Worm (Caenorhabditis elegans): ENCODE measurements around the gene neg-1.

The neg-1 gene

ce11 chrV:4414613-4415071 lies 40.0 kb upstream of the neg-1 start, which contains the start of gene grl-5:
TSS of gene grl-5 (minus strand) at chrV:4414663.
- TF ChIP-seq tbx-11 (GFP tag; IDR thresholded peaks at IDR 0.05) (no peak), flt-1 (GFP tag; IDR thresholded peaks at IDR 0.05) (no peak), ets-7 (tag; optimal IDR thresholded peaks at IDR 0.05) (no peak), aly-1 (tag; optimal IDR thresholded peaks at IDR 0.05) (no peak), ceh-13 (GFP tag; optimal IDR thresholded peaks at IDR 0.05) (no peak), tra-4 (tag; optimal IDR thresholded peaks at IDR 0.05) (no peak), F13C5.2 (tag; optimal IDR thresholded peaks at IDR 0.05) (no peak), hmbx-1 (tag; optimal IDR thresholded peaks at IDR 0.05) (no peak), ama-1 (optimal IDR thresholded peaks at IDR 0.05) (no peak), hnd-1 (tag; optimal IDR thresholded peaks at IDR 0.05) (no peak), tbx-37 (GFP tag; conservative IDR thresholded peaks at IDR 0.05) (no peak), ceh-36 (tag; optimal IDR thresholded peaks at IDR 0.05) (no peak), pes-1 (GFP tag; IDR thresholded peaks at IDR 0.05) (no peak)

- TF ChIP-seq hmbx-1 (tag; optimal IDR thresholded peaks at IDR 0.05) (no peak), B0310.2 (tag; optimal IDR thresholded peaks at IDR 0.05) (no peak), ama-1 (optimal IDR thresholded peaks at IDR 0.05) (no peak), pes-1 (GFP tag; IDR thresholded peaks at IDR 0.05) (no peak), ets-7 (tag; optimal IDR thresholded peaks at IDR 0.05) (no peak), ceh-36 (tag; optimal IDR thresholded peaks at IDR 0.05) (no peak), F13C5.2 (tag; optimal IDR thresholded peaks at IDR 0.05) (no peak)
These were observed 37.0 kb upstream of the neg-1 start, which contains the start of gene Y47D7A.17 for ce11 chrV:4411714-4412113. TSS of gene Y47D7A.17 (minus strand) at chrV:4411814.

ce11 chrV:4410643-4411042 lies 36.0 kb upstream of the neg-1 start, which contains the start of gene Y47D7A.3:
TSS of gene Y47D7A.3 (plus strand) at chrV:4410943.
- TF ChIP-seq hnd-1 (tag; optimal IDR thresholded peaks at IDR 0.05), result no peak
- no peak for TF ChIP-seq tbx-37 (GFP tag; conservative IDR thresholded peaks at IDR 0.05)
- TF ChIP-seq sea-1 (GFP tag; conservative IDR thresholded peaks at IDR 0.05), result no peak
- no peak for TF ChIP-seq tra-4 (tag; optimal IDR thresholded peaks at IDR 0.05)
- no peak for TF ChIP-seq B0310.2 (tag; optimal IDR thresholded peaks at IDR 0.05)
- no peak for TF ChIP-seq hmbx-1 (tag; optimal IDR thresholded peaks at IDR 0.05)
- no peak for TF ChIP-seq ama-1 (optimal IDR thresholded peaks at IDR 0.05)
- TF ChIP-seq hmg-4 (GFP tag; optimal IDR thresholded peaks at IDR 0.05), result no peak
- TF ChIP-seq ceh-13 (GFP tag; optimal IDR thresholded peaks at IDR 0.05), result no peak
- TF ChIP-seq ceh-36 (tag; optimal IDR thresholded peaks at IDR 0.05), result no peak
- TF ChIP-seq ets-7 (tag; optimal IDR thresholded peaks at IDR 0.05), result no peak
- no peak for TF ChIP-seq F13C5.2 (tag; optimal IDR thresholded peaks at IDR 0.05)
- no peak for TF ChIP-seq flt-1 (GFP tag; IDR thresholded peaks at IDR 0.05)
- no peak for TF ChIP-seq aly-1 (tag; optimal IDR thresholded peaks at IDR 0.05)
- TF ChIP-seq scrt-1 (GFP tag; IDR thresholded peaks at IDR 0.05), result no peak

ce11 chrV:4407519-4407918 lies 32.8 kb upstream of the neg-1 start, which contains the start of gene nhr-118:
TSS of gene nhr-118 (plus strand) at chrV:4407819.
- TF ChIP-seq tbx-11 (GFP tag; IDR thresholded peaks at IDR 0.05) (no peak), flt-1 (GFP tag; IDR thresholded peaks at IDR 0.05) (no peak), tbx-37 (GFP tag; conservative IDR thresholded peaks at IDR 0.05) (no peak), tra-4 (tag; optimal IDR thresholded peaks at IDR 0.05) (no peak), ama-1 (optimal IDR thresholded peaks at IDR 0.05) (no peak), scrt-1 (GFP tag; IDR thresholded peaks at IDR 0.05) (no peak), sea-1 (GFP tag; conservative IDR thresholded peaks at IDR 0.05) (no peak), B0310.2 (tag; optimal IDR thresholded peaks at IDR 0.05) (no peak)

- TF ChIP-seq ets-7 (tag; optimal IDR thresholded peaks at IDR 0.05) (no peak), F13C5.2 (tag; optimal IDR thresholded peaks at IDR 0.05) (no peak), hnd-1 (tag; optimal IDR thresholded peaks at IDR 0.05) (no peak), ceh-13 (GFP tag; optimal IDR thresholded peaks at IDR 0.05) (no peak), hmbx-1 (tag; optimal IDR thresholded peaks at IDR 0.05) (no peak), scrt-1 (GFP tag; IDR thresholded peaks at IDR 0.05) (no peak)
These were observed 27.2 kb upstream of the neg-1 start, which contains the start of gene F13A2.5 for ce11 chrV:4401865-4402264. TSS of gene F13A2.5 (minus strand) at chrV:4401965.

- TF ChIP-seq ceh-36 (tag; optimal IDR thresholded peaks at IDR 0.05), result no peak
- TF ChIP-seq B0310.2 (tag; optimal IDR thresholded peaks at IDR 0.05), result no peak
- no peak for TF ChIP-seq tra-4 (tag; optimal IDR thresholded peaks at IDR 0.05)
- TF ChIP-seq aly-1 (tag; optimal IDR thresholded peaks at IDR 0.05), result no peak
- no peak for TF ChIP-seq scrt-1 (GFP tag; IDR thresholded peaks at IDR 0.05)
- TF ChIP-seq ama-1 (optimal IDR thresholded peaks at IDR 0.05), result no peak
- TF ChIP-seq hmg-4 (GFP tag; optimal IDR thresholded peaks at IDR 0.05), result no peak
- no peak for TF ChIP-seq flt-1 (GFP tag; IDR thresholded peaks at IDR 0.05)
- TF ChIP-seq hmbx-1 (tag; optimal IDR thresholded peaks at IDR 0.05), result no peak
- no peak for TF ChIP-seq sea-1 (GFP tag; conservative IDR thresholded peaks at IDR 0.05)
- no peak for TF ChIP-seq ceh-13 (GFP tag; optimal IDR thresholded peaks at IDR 0.05)
- no peak for TF ChIP-seq tbx-37 (GFP tag; conservative IDR thresholded peaks at IDR 0.05)
- TF ChIP-seq ets-7 (tag; optimal IDR thresholded peaks at IDR 0.05), result no peak
- no peak for TF ChIP-seq F13C5.2 (tag; optimal IDR thresholded peaks at IDR 0.05)
- no peak for TF ChIP-seq hnd-1 (tag; optimal IDR thresholded peaks at IDR 0.05)
- no peak for TF ChIP-seq pes-1 (GFP tag; IDR thresholded peaks at IDR 0.05)
- TF ChIP-seq tbx-11 (GFP tag; IDR thresholded peaks at IDR 0.05), result no peak
These were observed 25.4 kb upstream of the neg-1 start, which contains the start of gene F13A2.4 for ce11 chrV:4400118-4400517. TSS of gene F13A2.4 (minus strand) at chrV:4400218.

ce11 chrV:4398884-4399283 lies 24.2 kb upstream of the neg-1 start:
- no peak for TF ChIP-seq ceh-36 (tag; optimal IDR thresholded peaks at IDR 0.05)
- TF ChIP-seq tbx-37 (GFP tag; conservative IDR thresholded peaks at IDR 0.05), result no peak
- no peak for TF ChIP-seq tbx-11 (GFP tag; IDR thresholded peaks at IDR 0.05)
- no peak for TF ChIP-seq hmg-4 (GFP tag; optimal IDR thresholded peaks at IDR 0.05)
- TF ChIP-seq ceh-13 (GFP tag; optimal IDR thresholded peaks at IDR 0.05), result no peak
- TF ChIP-seq ama-1 (optimal IDR thresholded peaks at IDR 0.05), result no peak
- no peak for TF ChIP-seq scrt-1 (GFP tag; IDR thresholded peaks at IDR 0.05)
- no peak for TF ChIP-seq hmbx-1 (tag; optimal IDR thresholded peaks at IDR 0.05)
- no peak for TF ChIP-seq F13C5.2 (tag; optimal IDR thresholded peaks at IDR 0.05)

ce11 chrV:4398127-4398526 lies 23.5 kb upstream of the neg-1 start:
- no peak for TF ChIP-seq flt-1 (GFP tag; IDR thresholded peaks at IDR 0.05)
- no peak for TF ChIP-seq hnd-1 (tag; optimal IDR thresholded peaks at IDR 0.05)
- no peak for TF ChIP-seq F13C5.2 (tag; optimal IDR thresholded peaks at IDR 0.05)
- no peak for TF ChIP-seq hmbx-1 (tag; optimal IDR thresholded peaks at IDR 0.05)
- no peak for TF ChIP-seq ceh-36 (tag; optimal IDR thresholded peaks at IDR 0.05)
- no peak for TF ChIP-seq ama-1 (optimal IDR thresholded peaks at IDR 0.05)
- TF ChIP-seq tbx-11 (GFP tag; IDR thresholded peaks at IDR 0.05), result no peak
- no peak for TF ChIP-seq sea-1 (GFP tag; conservative IDR thresholded peaks at IDR 0.05)
- TF ChIP-seq aly-1 (tag; optimal IDR thresholded peaks at IDR 0.05), result no peak
- no peak for TF ChIP-seq ets-7 (tag; optimal IDR thresholded peaks at IDR 0.05)
- TF ChIP-seq hmg-4 (GFP tag; optimal IDR thresholded peaks at IDR 0.05), result no peak

Data from whole organism, early embryonic.